Fruit fly (Drosophila melanogaster) whole organism, pupa: ENCODE data around the gene CG44227.

ENCODE experiments used
- CG13204 ChIP-seq: fragments of 200-800 bp; sonication (Bioruptor generic); optimal IDR thresholded peaks from 2 replicates; lab custom pipeline; 2018; ENCODE audit warnings: missing biosample characterization, mild to moderate bottlenecking, missing genetic modification characterization, moderate library complexity
- CG17806 ChIP-seq: fragments of 200-800 bp; sonication (Bioruptor generic); optimal IDR thresholded peaks from 2 replicates; lab custom pipeline; 2018; ENCODE audit warnings: missing biosample characterization, mild to moderate bottlenecking, missing genetic modification characterization, moderate library complexity
- CG34367 ChIP-seq: fragments of 200-800 bp; sonication (Bioruptor generic); optimal IDR thresholded peaks from 2 replicates; lab custom pipeline; 2018; ENCODE audit warnings: missing biosample characterization, mild to moderate bottlenecking, missing genetic modification characterization
- CG8159 ChIP-seq: fragments of 200-800 bp; sonication (Bioruptor generic); optimal IDR thresholded peaks from 3 replicates; lab custom pipeline; 2018; ENCODE audit warnings: missing biosample characterization, mild to moderate bottlenecking, missing genetic modification characterization, moderate library complexity
- CG8301 ChIP-seq: fragments of 200-800 bp; sonication (Bioruptor generic); optimal IDR thresholded peaks from 2 replicates; lab custom pipeline; 2018; ENCODE audit warnings: missing biosample characterization, mild to moderate bottlenecking, missing genetic modification characterization
- Ets98B ChIP-seq: fragments of 200-800 bp; sonication (Bioruptor generic); IDR thresholded peaks from 2 replicates; pipeline ENCODE4 v1.3.6; 2022; ENCODE audit warnings: missing biosample characterization, missing genetic modification characterization
- Pif1A ChIP-seq: fragments of 200-800 bp; sonication (Bioruptor generic); optimal IDR thresholded peaks from 3 replicates; lab custom pipeline; 2016; ENCODE audit warnings: missing biosample characterization, missing genetic modification characterization
- Snoo ChIP-seq: fragments of 200-800 bp; sonication (Bioruptor generic); optimal IDR thresholded peaks from 3 replicates; lab custom pipeline; 2017; ENCODE audit warnings: missing biosample characterization, mild to moderate bottlenecking, missing genetic modification characterization, inconsistent platforms
- gl ChIP-seq: fragments of 200-800 bp; sonication (Bioruptor generic); optimal IDR thresholded peaks from 2 replicates; lab custom pipeline; 2018; ENCODE audit warnings: missing biosample characterization, mild to moderate bottlenecking, missing genetic modification characterization

dm6 chr3R:8659200-8659897, 25.6 kb downstream of the CG44227 start:
- TF ChIP-seq CG34367 (tag; lab: Kevin White, UChicago) (peak; percentile 16), CG8301 (peak; percentile 54), Pif1A (peak; percentile 53), Snoo (peak; percentile 49), Ets98B (GFP tag; lab: Robert Waterston, UW) (peak; percentile 77), CG17806 (tag; lab: Kevin White, UChicago) (peak; percentile 40), CG8159 (peak; percentile 65), gl (tag; lab: Kevin White, UChicago) (peak; percentile 36), CG13204 (GFP tag; lab: Kevin White, UChicago) (no peak)
